Fruit fly (Drosophila melanogaster): ENCODE measurements around the gene robl22E.

- TF ChIP-seq Abd-B (GFP tag; optimal IDR thresholded peaks at IDR 0.05) (no peak), jim (GFP tag; optimal IDR thresholded peaks at IDR 0.05) (no peak), lola (GFP tag; optimal IDR thresholded peaks at IDR 0.05) (no peak), foxo (GFP tag; optimal IDR thresholded peaks at IDR 0.05) (no peak), br (GFP tag; optimal IDR thresholded peaks at IDR 0.05) (no peak), usp (GFP tag; optimal IDR thresholded peaks at IDR 0.05) (no peak), CG9705 (GFP tag; optimal IDR thresholded peaks at IDR 0.05) (no peak), Dfd (GFP tag; optimal IDR thresholded peaks at IDR 0.05) (no peak), CG32264 (GFP tag; optimal IDR thresholded peaks at IDR 0.05) (no peak), Sp1 (GFP tag; optimal IDR thresholded peaks at IDR 0.05) (no peak), Mio (GFP tag; optimal IDR thresholded peaks at IDR 0.05) (no peak), brk (GFP tag; optimal IDR thresholded peaks at IDR 0.05) (no peak), Vsx2 (GFP tag; optimal IDR thresholded peaks at IDR 0.05; ENCODE audit: partially characterized antibody) (no peak), Hnf4 (GFP tag; optimal IDR thresholded peaks at IDR 0.05) (no peak)
Measured at dm6 chr2L:2307648-2308047, 17.1 kb upstream of the robl22E start, which contains the start of gene CG16995.

Data from whole organism, wandering third instar larva.